Fruit fly (Drosophila melanogaster) whole organism, prepupa: ENCODE results near the gene CG9135.

ENCODE experiments used
- CG11294 ChIP-seq: fragments of 200-800 bp; sonication (Bioruptor generic); IDR thresholded peaks from 2 replicates; pipeline ENCODE4 v1.3.6; 2022; ENCODE audit warnings: missing biosample characterization, missing genetic modification characterization
- CG11762 ChIP-seq: fragments of 200-800 bp; sonication (Bioruptor generic); optimal IDR thresholded peaks from 3 replicates; lab custom pipeline; 2016; ENCODE audit warnings: missing biosample characterization, missing genetic modification characterization; ENCODE audit not compliant: insufficient read depth
- CG11902 ChIP-seq: fragments of 200-800 bp; sonication (Bioruptor generic); optimal IDR thresholded peaks from 3 replicates; lab custom pipeline; 2016; ENCODE audit warnings: missing biosample characterization, missing genetic modification characterization
- CG15336 ChIP-seq: fragments of 200-800 bp; sonication (Bioruptor generic); IDR thresholded peaks from 2 replicates; pipeline ENCODE4 v1.3.6; 2022; ENCODE audit warnings: missing biosample characterization, missing genetic modification characterization
- CG16779 ChIP-seq: fragments of 200-800 bp; sonication (Bioruptor generic); optimal IDR thresholded peaks from 3 replicates; lab custom pipeline; 2017; ENCODE audit warnings: missing biosample characterization, mild to moderate bottlenecking, missing genetic modification characterization
- CG3032 ChIP-seq: fragments of 200-800 bp; optimal IDR thresholded peaks from 2 replicates; lab custom pipeline; 2019; ENCODE audit warnings: missing biosample characterization, mild to moderate bottlenecking, missing genetic modification characterization, moderate library complexity
- CG31627 ChIP-seq: fragments of 200-800 bp; sonication (Bioruptor generic); optimal IDR thresholded peaks from 3 replicates; lab custom pipeline; 2016; ENCODE audit warnings: missing biosample characterization, missing genetic modification characterization
- CG32006 ChIP-seq: fragments of 200-800 bp; sonication (Bioruptor generic); optimal IDR thresholded peaks from 3 replicates; lab custom pipeline; 2017; ENCODE audit warnings: missing biosample characterization, mild to moderate bottlenecking, missing genetic modification characterization
- CG3919 ChIP-seq: fragments of 200-800 bp; sonication (Bioruptor generic); optimal IDR thresholded peaks from 3 replicates; lab custom pipeline; 2016; ENCODE audit warnings: missing biosample characterization, missing genetic modification characterization
- CG4318 ChIP-seq: fragments of 200-800 bp; sonication (Bioruptor generic); optimal IDR thresholded peaks from 3 replicates; lab custom pipeline; 2017; ENCODE audit warnings: missing biosample characterization, mild to moderate bottlenecking, missing genetic modification characterization
- CG6163 ChIP-seq: fragments of 200-800 bp; sonication (Bioruptor generic); IDR thresholded peaks from 3 replicates; pipeline ENCODE4 v1.3.6; 2022; ENCODE audit warnings: missing biosample characterization, missing genetic modification characterization
- CG6276 ChIP-seq: fragments of 200-800 bp; sonication (Bioruptor generic); optimal IDR thresholded peaks from 2 replicates; lab custom pipeline; 2017; ENCODE audit warnings: missing biosample characterization, mild to moderate bottlenecking, missing genetic modification characterization
- CG6792 ChIP-seq: fragments of 200-800 bp; sonication (Bioruptor generic); optimal IDR thresholded peaks from 3 replicates; lab custom pipeline; 2016; ENCODE audit warnings: missing biosample characterization, missing genetic modification characterization
- CG6808 ChIP-seq: fragments of 200-800 bp; sonication (Bioruptor generic); optimal IDR thresholded peaks from 3 replicates; lab custom pipeline; 2017; ENCODE audit warnings: missing biosample characterization, missing genetic modification characterization, mild to moderate bottlenecking, moderate library complexity, missing genetic modification reagents
- CG6854 ChIP-seq: fragments of 200-800 bp; sonication (Bioruptor generic); optimal IDR thresholded peaks from 2 replicates; lab custom pipeline; 2017; ENCODE audit warnings: missing biosample characterization, mild to moderate bottlenecking, missing genetic modification characterization
- CG8119 ChIP-seq: fragments of 200-800 bp; sonication (Bioruptor generic); IDR thresholded peaks from 3 replicates; pipeline ENCODE4 v1.3.6; 2022; ENCODE audit warnings: missing biosample characterization, missing genetic modification characterization
- CG8319 ChIP-seq: fragments of 200-800 bp; sonication (Bioruptor generic); optimal IDR thresholded peaks from 3 replicates; lab custom pipeline; 2016; ENCODE audit warnings: missing biosample characterization, missing genetic modification characterization
- CG9139 ChIP-seq: fragments of 200-800 bp; sonication (Bioruptor generic); optimal IDR thresholded peaks from 3 replicates; lab custom pipeline; 2017; ENCODE audit warnings: missing biosample characterization, mild to moderate bottlenecking, missing genetic modification characterization
- Eip75B ChIP-seq: fragments of 200-800 bp; sonication (Bioruptor generic); optimal IDR thresholded peaks from 3 replicates; lab custom pipeline; 2016; ENCODE audit warnings: missing biosample characterization, missing genetic modification characterization
- Eip78C ChIP-seq: fragments of 200-800 bp; sonication (Bioruptor generic); peaks from one replicate; lab custom pipeline; 2016; ENCODE audit warnings: missing biosample characterization, missing genetic modification characterization
- Ets96B ChIP-seq: fragments of 200-800 bp; optimal IDR thresholded peaks from 2 replicates; lab custom pipeline; 2019; ENCODE audit warnings: missing biosample characterization, mild to moderate bottlenecking, missing genetic modification characterization, moderate library complexity
- Gug ChIP-seq: fragments of 200-800 bp; sonication (Bioruptor generic); IDR thresholded peaks from 2 replicates; pipeline ENCODE4 v1.3.6; 2022; ENCODE audit warnings: missing biosample characterization, missing genetic modification characterization
- Hr38 ChIP-seq: sonication (Bioruptor generic); optimal IDR thresholded peaks from 2 replicates; lab custom pipeline; 2016; ENCODE audit warnings: missing biosample characterization, missing genetic modification characterization
- Hr39 ChIP-seq: fragments of 200-800 bp; sonication (Bioruptor generic); optimal IDR thresholded peaks from 2 replicates; lab custom pipeline; 2016; ENCODE audit warnings: missing biosample characterization, missing genetic modification characterization
- Hr4 ChIP-seq: fragments of 200-800 bp; sonication (Bioruptor generic); optimal IDR thresholded peaks from 3 replicates; lab custom pipeline; 2016; ENCODE audit warnings: missing biosample characterization, missing genetic modification characterization
- Sox102F ChIP-seq: fragments of 200-800 bp; sonication (Bioruptor generic); optimal IDR thresholded peaks from 2 replicates; lab custom pipeline; 2016; ENCODE audit warnings: missing biosample characterization, mild to moderate bottlenecking, missing genetic modification characterization
- Sox14 ChIP-seq: fragments of 200-800 bp; sonication (Bioruptor generic); optimal IDR thresholded peaks from 3 replicates; lab custom pipeline; 2016; ENCODE audit warnings: missing biosample characterization, missing genetic modification characterization
- achi ChIP-seq: fragments of 200-800 bp; sonication (Bioruptor generic); optimal IDR thresholded peaks from 3 replicates; lab custom pipeline; 2016; ENCODE audit warnings: missing biosample characterization, missing genetic modification characterization
- acj6 ChIP-seq: fragments of 200-800 bp; sonication (Bioruptor generic); optimal IDR thresholded peaks from 3 replicates; lab custom pipeline; 2016; ENCODE audit warnings: missing biosample characterization, missing genetic modification characterization
- cyc ChIP-seq: fragments of 200-800 bp; sonication (Bioruptor generic); optimal IDR thresholded peaks from 3 replicates; lab custom pipeline; 2016; ENCODE audit warnings: missing biosample characterization, missing genetic modification characterization
- dac ChIP-seq: fragments of 200-800 bp; sonication (Bioruptor generic); optimal IDR thresholded peaks from 2 replicates; lab custom pipeline; 2017; ENCODE audit warnings: missing biosample characterization, mild to moderate bottlenecking, missing genetic modification characterization
- dsx ChIP-seq: fragments of 200-800 bp; optimal IDR thresholded peaks from 3 replicates; lab custom pipeline; 2019; ENCODE audit warnings: missing biosample characterization, mild to moderate bottlenecking, missing genetic modification characterization, moderate library complexity; ENCODE audit not compliant: poor library complexity, severe bottlenecking
- eg ChIP-seq: fragments of 200-800 bp; sonication (Bioruptor generic); IDR thresholded peaks from 3 replicates; pipeline ENCODE4 v1.3.6; 2022; ENCODE audit warnings: missing biosample characterization, missing genetic modification characterization
- fd85E ChIP-seq: fragments of 200-800 bp; sonication (Bioruptor generic); optimal IDR thresholded peaks from 3 replicates; lab custom pipeline; 2016; ENCODE audit warnings: missing biosample characterization, missing genetic modification characterization
- fkh ChIP-seq: fragments of 200-800 bp; sonication (Bioruptor generic); optimal IDR thresholded peaks from 3 replicates; lab custom pipeline; 2017; ENCODE audit warnings: missing biosample characterization, mild to moderate bottlenecking, missing genetic modification characterization, moderate library complexity
- lz ChIP-seq: fragments of 200-800 bp; sonication (Bioruptor generic); optimal IDR thresholded peaks from 3 replicates; lab custom pipeline; 2016; ENCODE audit warnings: missing biosample characterization, missing genetic modification characterization
- salr ChIP-seq, 2 experiments: fragments of 200-800 bp; sonication (Bioruptor generic); optimal IDR thresholded peaks; 3 replicates each; lab custom pipeline; 2016 to 2018; ENCODE audit warnings: missing biosample characterization in 2 of 2, missing genetic modification characterization in 2 of 2, mild to moderate bottlenecking in 1 of 2
- spab ChIP-seq: fragments of 200-800 bp; sonication (Bioruptor generic); optimal IDR thresholded peaks from 2 replicates; lab custom pipeline; 2017; ENCODE audit warnings: missing biosample characterization, mild to moderate bottlenecking, missing genetic modification characterization, missing genetic modification reagents
- ss ChIP-seq, 2 experiments: fragments of 200-800 bp; sonication (Bioruptor generic); optimal IDR thresholded peaks; 2 replicates in 1 of 2; 3 replicates in 1 of 2; lab custom pipeline; 2017 to 2018; ENCODE audit warnings: mild to moderate bottlenecking in 2 of 2, missing biosample characterization in 2 of 2, missing genetic modification characterization in 2 of 2, moderate library complexity in 1 of 2
- svp ChIP-seq: fragments of 200-800 bp; sonication (Bioruptor generic); peaks from one replicate; lab custom pipeline; 2016; ENCODE audit warnings: missing biosample characterization, missing genetic modification characterization
- vri ChIP-seq: fragments of 200-800 bp; sonication (Bioruptor generic); optimal IDR thresholded peaks from 3 replicates; lab custom pipeline; 2016; ENCODE audit warnings: missing biosample characterization, mild to moderate bottlenecking, missing genetic modification characterization

Gene CG9135

dm6 chr2L:6082936-6083627 is 32.5 kb downstream of the CG9135 start:
- TF ChIP-seq lz (GFP tag; lab: Kevin White, UChicago) (no peak), CG8319 (GFP tag; lab: Kevin White, UChicago) (no peak), Ets96B (tag; lab: Kevin White, UChicago) (no peak), CG16779 (peak; percentile 39), CG15336 (GFP tag; lab: Robert Waterston, UW) (no peak), CG6808 (no peak), CG11762 (GFP tag; lab: Kevin White, UChicago) (no peak), CG6276 (GFP tag; lab: Kevin White, UChicago) (no peak), dsx (GFP tag; lab: Kevin White, UChicago) (no peak), Eip78C (GFP tag; lab: Kevin White, UChicago) (peak; percentile 59), svp (peak; percentile 35), CG9139 (GFP tag; lab: Kevin White, UChicago) (no peak), fd85E (no peak), CG11902 (no peak), Hr38 (GFP tag; lab: Kevin White, UChicago) (no peak), achi (GFP tag; lab: Kevin White, UChicago) (no peak), fkh (peak; percentile 94), Gug (GFP tag; lab: Robert Waterston, UW) (no peak), salr (GFP tag; optimal IDR thresholded peaks at IDR 0.05; lab: Kevin White, UChicago) (no peak), eg (GFP tag; lab: Robert Waterston, UW) (no peak), CG31627 (GFP tag; lab: Kevin White, UChicago) (no peak), dac (no peak), CG11294 (GFP tag; lab: Robert Waterston, UW) (no peak), acj6 (no peak), Eip75B (no peak), CG32006 (GFP tag; lab: Kevin White, UChicago) (no peak), Sox102F (GFP tag; lab: Kevin White, UChicago) (no peak), vri (GFP tag; lab: Kevin White, UChicago) (peak; percentile 82), Hr39 (GFP tag; lab: Kevin White, UChicago) (no peak)

dm6 chr2L:6084694-6085093 is 34.1 kb downstream of the CG9135 start:
- TF ChIP-seq vri (GFP tag; lab: Kevin White, UChicago) (peak; percentile 6), CG3919 (GFP tag; lab: Kevin White, UChicago) (no peak), Sox102F (GFP tag; lab: Kevin White, UChicago) (no peak), svp (peak; percentile 68), dac (no peak), CG11762 (GFP tag; lab: Kevin White, UChicago) (no peak)

- no peak for TF ChIP-seq Hr38 (GFP tag; lab: Kevin White, UChicago)
- no peak for TF ChIP-seq spab (GFP tag; lab: Kevin White, UChicago)
- TF ChIP-seq fkh: peak; percentile 50
- no peak for TF ChIP-seq CG8119 (GFP tag; lab: Robert Waterston, UW)
- TF ChIP-seq CG6854 (GFP tag; lab: Kevin White, UChicago): no peak
- TF ChIP-seq CG6792 (GFP tag; lab: Kevin White, UChicago): no peak
- TF ChIP-seq svp: peak; percentile 69
- TF ChIP-seq CG6276 (GFP tag; lab: Kevin White, UChicago): no peak
- TF ChIP-seq CG11762 (GFP tag; lab: Kevin White, UChicago): no peak
- no peak for TF ChIP-seq Sox14
- no peak for TF ChIP-seq CG4318 (GFP tag; lab: Kevin White, UChicago)
- TF ChIP-seq CG6163 (GFP tag; lab: Robert Waterston, UW): no peak
- TF ChIP-seq ss (GFP tag; optimal IDR thresholded peaks at IDR 0.05; lab: Kevin White, UChicago): no peak
- TF ChIP-seq CG6808: no peak
- TF ChIP-seq salr (GFP tag; optimal IDR thresholded peaks at IDR 0.05; lab: Kevin White, UChicago): no peak
- TF ChIP-seq CG11902: no peak
- no peak for TF ChIP-seq CG3032 (tag; lab: Kevin White, UChicago)
- TF ChIP-seq vri (GFP tag; lab: Kevin White, UChicago): peak; percentile 68
- TF ChIP-seq Hr4: no peak
- no peak for TF ChIP-seq Eip78C (GFP tag; lab: Kevin White, UChicago)
- no peak for TF ChIP-seq Eip75B
- no peak for TF ChIP-seq CG11294 (GFP tag; lab: Robert Waterston, UW)
- no peak for TF ChIP-seq cyc (GFP tag; lab: Kevin White, UChicago)
- TF ChIP-seq CG3919 (GFP tag; lab: Kevin White, UChicago): no peak
- TF ChIP-seq CG15336 (GFP tag; lab: Robert Waterston, UW): no peak
Observed at dm6 chr2L:6085733-6086317, 35.2 kb downstream of the CG9135 start.
